Worm (Caenorhabditis elegans) whole organism, mixed stage, embryonic: Measurements from ENCODE around the gene T18D3.6.

Experiments used
- mls-2 ChIP-seq: sonication (generic microtip); optimal IDR thresholded peaks from 2 replicates; lab custom pipeline; 2016; ENCODE audit warnings: mild to moderate bottlenecking, missing genetic modification characterization, moderate library complexity, missing compliant biosample characterization
- nhr-12 ChIP-seq: fragments of 150-350 bp; optimal IDR thresholded peaks from 2 replicates; lab custom pipeline; 2014; ENCODE audit warnings: missing biosample characterization, missing genetic modification characterization
- nhr-28 ChIP-seq: fragments of 150-350 bp; optimal IDR thresholded peaks from 2 replicates; lab custom pipeline; 2014; ENCODE audit warnings: missing biosample characterization, missing genetic modification characterization
- snpc-4 ChIP-seq: fragments of 150-350 bp; optimal IDR thresholded peaks from 2 replicates; lab custom pipeline; 2014; ENCODE audit warnings: missing biosample characterization, missing genetic modification characterization
- unc-39 ChIP-seq: fragments of 150-350 bp; optimal IDR thresholded peaks from 2 replicates; lab custom pipeline; 2014; ENCODE audit warnings: missing biosample characterization, missing genetic modification characterization
- ztf-11 ChIP-seq: fragments of 150-350 bp; optimal IDR thresholded peaks from 2 replicates; lab custom pipeline; 2014; ENCODE audit warnings: missing biosample characterization, missing genetic modification characterization

- TF ChIP-seq ztf-11 = no peak
- TF ChIP-seq nhr-28 (tag; lab: Kevin White, UChicago) = no peak
- TF ChIP-seq unc-39 (tag; lab: Kevin White, UChicago) = no peak
- no peak for TF ChIP-seq nhr-12
- TF ChIP-seq mls-2 = peak; percentile 31
- TF ChIP-seq snpc-4 (tag; lab: Kevin White, UChicago) = no peak
Observed at ce11 chrX:12454290-12454795, 4.7 kb downstream of the T18D3.6 start, which contains the start of the genes T18D3.9 and T18D3.1.
